Worm (Caenorhabditis elegans) whole organism, young adult: ENCODE measurements around the gene R160.14.

ENCODE experiments used
- ama-1 ChIP-seq, 3 experiments: fragments of 150-350 bp in 1 of 3; sonication (generic microtip) in 2 of 3; optimal IDR thresholded peaks; 2 replicates each; lab custom pipeline; 2014 to 2018; ENCODE audit warnings: missing biosample characterization in 2 of 3, missing genetic modification characterization in 2 of 3, missing genetic modification reagents in 2 of 3
- atf-7 ChIP-seq: sonication (generic microtip); optimal IDR thresholded peaks from 2 replicates; lab custom pipeline; 2017; ENCODE audit warnings: mild to moderate bottlenecking, missing genetic modification characterization, missing compliant biosample characterization
- ccch-3 ChIP-seq: fragments of 200-800 bp; sonication (Bioruptor generic); optimal IDR thresholded peaks from 2 replicates; lab custom pipeline; 2018; ENCODE audit warnings: mild to moderate bottlenecking, missing genetic modification characterization, missing compliant biosample characterization
- cebp-2 ChIP-seq: fragments of 200-800 bp; sonication (Bioruptor generic); IDR thresholded peaks from 2 replicates; pipeline ENCODE4 v1.3.6; 2022; ENCODE audit warnings: missing genetic modification characterization, missing compliant biosample characterization
- dpl-1 ChIP-seq: fragments of 150-350 bp; optimal IDR thresholded peaks from 2 replicates; lab custom pipeline; 2014; ENCODE audit warnings: missing biosample characterization, missing genetic modification reagents, missing genetic modification characterization
- pha-4 ChIP-seq: fragments of 150-350 bp; sonication (generic microtip); optimal IDR thresholded peaks from 2 replicates; lab custom pipeline; 2014; ENCODE audit warnings: missing biosample characterization, missing genetic modification reagents, missing genetic modification characterization
- unc-62 ChIP-seq: fragments of 150-350 bp; optimal IDR thresholded peaks from 2 replicates; lab custom pipeline; 2014; ENCODE audit warnings: missing biosample characterization, missing genetic modification reagents, missing genetic modification characterization
- ztf-26 ChIP-seq: sonication (generic microtip); optimal IDR thresholded peaks from 2 replicates; lab custom pipeline; 2017; ENCODE audit warnings: missing genetic modification characterization, missing compliant biosample characterization

ce11 chrX:4376801-4377200 lies 4.9 kb upstream of the R160.14 start, which contains the start of gene R160.2:
- TF ChIP-seq ztf-26 (tag; lab: Kevin White, UChicago) (no peak), ccch-3 (GFP tag; lab: Kevin White, UChicago) (no peak), ama-1 (optimal IDR thresholded peaks at IDR 0.05; lab: Kevin White, UChicago) (no peak), ama-1 (GFP tag; optimal IDR thresholded peaks at IDR 0.05; lab: Kevin White, UChicago) (no peak), unc-62 (GFP tag; lab: Kevin White, UChicago) (no peak), dpl-1 (GFP tag; lab: Kevin White, UChicago) (no peak), atf-7 (tag; lab: Kevin White, UChicago) (no peak), pha-4 (no peak), cebp-2 (GFP tag; lab: Robert Waterston, UW) (no peak)
